Worm (Caenorhabditis elegans): Measurements from ENCODE around the gene F18C5.9.
A peak's percentile ranks its signal among the peaks of the same experiment; 100 is the strongest.

F18C5.9 gene

ce11 chrII:6600973-6601372 lies 34.0 kb downstream of the F18C5.9 start, which contains the start of gene vps-33.2:
Gene vps-33.2, plus strand, starts transcription at chrII:6601216.
- no peak for TF ChIP-seq snpc-4 (tag; optimal IDR thresholded peaks at IDR 0.05)
- TF ChIP-seq sem-2 (GFP tag; optimal IDR thresholded peaks at IDR 0.05), result no peak
- TF ChIP-seq sptf-1 (tag; optimal IDR thresholded peaks at IDR 0.05), result no peak
- peak; percentile 6 for TF ChIP-seq lin-13 (tag; optimal IDR thresholded peaks at IDR 0.05)
- TF ChIP-seq nhr-28 (tag; optimal IDR thresholded peaks at IDR 0.05), result no peak
- TF ChIP-seq ham-2 (GFP tag; optimal IDR thresholded peaks at IDR 0.05), result peak; percentile 79
- TF ChIP-seq mep-1 (tag; optimal IDR thresholded peaks at IDR 0.05), result no peak
- TF ChIP-seq lin-32 (GFP tag; optimal IDR thresholded peaks at IDR 0.05), result no peak
- no peak for TF ChIP-seq flh-1 (GFP tag; optimal IDR thresholded peaks at IDR 0.05)
- no peak for TF ChIP-seq nhr-2 (tag; optimal IDR thresholded peaks at IDR 0.05)
- peak; percentile 29 for TF ChIP-seq cnd-1 (tag; optimal IDR thresholded peaks at IDR 0.05)
- no peak for TF ChIP-seq ceh-43 (GFP tag; optimal IDR thresholded peaks at IDR 0.05)
- TF ChIP-seq bed-3 (GFP tag; optimal IDR thresholded peaks at IDR 0.05), result no peak
- TF ChIP-seq hlh-1 (tag; optimal IDR thresholded peaks at IDR 0.05), result no peak
- no peak for TF ChIP-seq mls-2 (tag; optimal IDR thresholded peaks at IDR 0.05)
- no peak for TF ChIP-seq ces-1 (GFP tag; optimal IDR thresholded peaks at IDR 0.05)
- TF ChIP-seq unc-62 (GFP tag; optimal IDR thresholded peaks at IDR 0.05), result no peak
- TF ChIP-seq nhr-76 (tag; optimal IDR thresholded peaks at IDR 0.05), result no peak
- TF ChIP-seq unc-39 (tag; optimal IDR thresholded peaks at IDR 0.05), result no peak
- no peak for TF ChIP-seq ceh-83 (GFP tag; optimal IDR thresholded peaks at IDR 0.05)
- no peak for TF ChIP-seq M03D4.4 (tag; optimal IDR thresholded peaks at IDR 0.05)
- TF ChIP-seq drap-1 (GFP tag; optimal IDR thresholded peaks at IDR 0.05), result no peak
- peak; percentile 19 for TF ChIP-seq ceh-39 (tag; optimal IDR thresholded peaks at IDR 0.05)
- TF ChIP-seq zip-8 (tag; optimal IDR thresholded peaks at IDR 0.05), result no peak
- TF ChIP-seq mab-5 (tag; optimal IDR thresholded peaks at IDR 0.05), result no peak
- no peak for TF ChIP-seq ztf-11 (tag; optimal IDR thresholded peaks at IDR 0.05)
- TF ChIP-seq pha-4 (tag; optimal IDR thresholded peaks at IDR 0.05), result peak; percentile 42
- TF ChIP-seq unc-120 (tag; optimal IDR thresholded peaks at IDR 0.05; ENCODE audit: poor library complexity, severe bottlenecking), result no peak
- TF ChIP-seq lsy-2 (tag; optimal IDR thresholded peaks at IDR 0.05), result no peak
- no peak for TF ChIP-seq elt-1 (tag; optimal IDR thresholded peaks at IDR 0.05; ENCODE audit: borderline replicate concordance, insufficient read depth)
- no peak for TF ChIP-seq nhr-12 (tag; optimal IDR thresholded peaks at IDR 0.05)
- TF ChIP-seq tbx-8 (GFP tag; optimal IDR thresholded peaks at IDR 0.05), result no peak
- no peak for TF ChIP-seq blmp-1 (tag; optimal IDR thresholded peaks at IDR 0.05)
- no peak for TF ChIP-seq elt-3 (tag; optimal IDR thresholded peaks at IDR 0.05)

ce11 chrII:6608626-6609025 lies 41.7 kb downstream of the F18C5.9 start:
- TF ChIP-seq ceh-83 (GFP tag; optimal IDR thresholded peaks at IDR 0.05) (no peak), bed-3 (GFP tag; optimal IDR thresholded peaks at IDR 0.05) (no peak), sem-2 (GFP tag; optimal IDR thresholded peaks at IDR 0.05) (no peak), M03D4.4 (tag; optimal IDR thresholded peaks at IDR 0.05) (no peak), nhr-2 (tag; optimal IDR thresholded peaks at IDR 0.05) (no peak), flh-1 (GFP tag; optimal IDR thresholded peaks at IDR 0.05) (no peak), nhr-28 (tag; optimal IDR thresholded peaks at IDR 0.05) (no peak), mep-1 (tag; optimal IDR thresholded peaks at IDR 0.05) (no peak), lin-32 (GFP tag; optimal IDR thresholded peaks at IDR 0.05) (no peak), ham-2 (GFP tag; optimal IDR thresholded peaks at IDR 0.05) (no peak), lin-13 (tag; optimal IDR thresholded peaks at IDR 0.05) (no peak), blmp-1 (tag; optimal IDR thresholded peaks at IDR 0.05) (no peak), unc-39 (tag; optimal IDR thresholded peaks at IDR 0.05) (no peak), hlh-1 (tag; optimal IDR thresholded peaks at IDR 0.05) (no peak), pha-4 (tag; optimal IDR thresholded peaks at IDR 0.05) (no peak), unc-120 (tag; optimal IDR thresholded peaks at IDR 0.05; ENCODE audit: poor library complexity, severe bottlenecking) (no peak)

- TF ChIP-seq unc-120 (tag; optimal IDR thresholded peaks at IDR 0.05; ENCODE audit: poor library complexity, severe bottlenecking) (peak; percentile 67), unc-39 (tag; optimal IDR thresholded peaks at IDR 0.05) (no peak), nhr-28 (tag; optimal IDR thresholded peaks at IDR 0.05) (no peak)
Observed at ce11 chrII:6609315-6609842, 42.4 kb downstream of the F18C5.9 start, which contains the start of gene epg-5. Gene epg-5, minus strand, starts transcription at chrII:6609365.

ce11 chrII:6610262-6610661 lies 43.3 kb downstream of the F18C5.9 start:
- TF ChIP-seq ham-2 (GFP tag; optimal IDR thresholded peaks at IDR 0.05), result no peak
- TF ChIP-seq elt-1 (tag; optimal IDR thresholded peaks at IDR 0.05; ENCODE audit: borderline replicate concordance, insufficient read depth), result peak; percentile 4
